Fruit fly (Drosophila melanogaster): ENCODE measurements around the gene CG12065.

DNA sequence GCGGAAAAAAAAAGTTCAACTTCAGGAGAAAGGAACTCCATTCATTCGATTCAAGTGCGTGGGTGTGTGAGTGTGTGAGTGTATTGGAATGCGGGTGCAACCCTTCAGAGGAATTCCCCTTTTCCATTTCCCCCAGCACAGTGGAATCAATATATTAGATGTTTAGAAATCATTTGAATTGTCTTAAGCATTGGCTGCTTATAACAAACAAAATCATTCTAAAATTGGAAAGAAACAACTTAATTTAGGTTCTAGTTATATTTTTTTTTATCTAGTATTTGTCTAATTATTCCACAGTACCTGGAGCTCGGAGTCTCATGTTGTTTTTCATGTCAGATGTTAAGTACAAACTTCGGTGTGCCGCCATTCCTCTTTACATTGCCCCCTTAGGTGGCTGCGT is 35.1 kb upstream of the CG12065 start:
- no peak for TF ChIP-seq psq (optimal IDR thresholded peaks at IDR 0.05)
- no peak for TF ChIP-seq Sin3A (optimal IDR thresholded peaks at IDR 0.05)

All from Kc167 (cell line).